Worm (Caenorhabditis elegans) whole organism, L1 larva: ENCODE measurements around the gene Y44A6D.6.

Experiments
- C04F5.9 ChIP-seq: sonication (generic microtip); optimal IDR thresholded peaks from 2 replicates; lab custom pipeline; 2016; ENCODE audit warnings: missing genetic modification characterization, missing compliant biosample characterization
- C34B4.2 ChIP-seq: sonication (generic microtip); optimal IDR thresholded peaks from 2 replicates; lab custom pipeline; 2017; ENCODE audit warnings: mild to moderate bottlenecking, missing genetic modification characterization, missing compliant biosample characterization
- F16B12.6 ChIP-seq: fragments of 150-350 bp; optimal IDR thresholded peaks from 2 replicates; lab custom pipeline; 2014; ENCODE audit warnings: missing biosample characterization, missing genetic modification characterization
- aha-1 ChIP-seq: fragments of 150-350 bp; optimal IDR thresholded peaks from 2 replicates; lab custom pipeline; 2014; ENCODE audit warnings: missing biosample characterization, missing genetic modification characterization
- alr-1 ChIP-seq: fragments of 200-800 bp; sonication (Bioruptor generic); optimal IDR thresholded peaks from 2 replicates; lab custom pipeline; 2018; ENCODE audit warnings: borderline replicate concordance, mild to moderate bottlenecking, missing genetic modification characterization, missing compliant biosample characterization
- blmp-1 ChIP-seq: fragments of 150-350 bp; optimal IDR thresholded peaks from 2 replicates; lab custom pipeline; 2014; ENCODE audit warnings: missing biosample characterization, missing genetic modification characterization
- ceh-63 ChIP-seq: fragments of 200-800 bp; sonication (Bioruptor generic); optimal IDR thresholded peaks from 2 replicates; lab custom pipeline; 2018; ENCODE audit warnings: mild to moderate bottlenecking, missing genetic modification characterization, missing compliant biosample characterization
- ceh-8 ChIP-seq: fragments of 200-800 bp; sonication (Bioruptor generic); optimal IDR thresholded peaks from 2 replicates; lab custom pipeline; 2018; ENCODE audit warnings: mild to moderate bottlenecking, missing genetic modification characterization, moderate library complexity, missing compliant biosample characterization
- ceh-82 ChIP-seq, 3 experiments: fragments of 150-350 bp in 1 of 3; sonication (generic microtip) in 2 of 3; optimal IDR thresholded peaks; 2 replicates each; lab custom pipeline; 2014 to 2017; ENCODE audit warnings: missing biosample characterization in 3 of 3, missing genetic modification characterization in 3 of 3
- ceh-88 ChIP-seq: fragments of 200-800 bp; sonication (Bioruptor generic); IDR thresholded peaks from 2 replicates; pipeline ENCODE4 v1.3.6; 2022; ENCODE audit warnings: missing genetic modification characterization, missing compliant biosample characterization
- ceh-90 ChIP-seq: sonication (generic microtip); optimal IDR thresholded peaks from 2 replicates; lab custom pipeline; 2016; ENCODE audit warnings: missing genetic modification characterization, missing compliant biosample characterization
- ces-1 ChIP-seq: fragments of 150-350 bp; optimal IDR thresholded peaks from 2 replicates; lab custom pipeline; 2014; ENCODE audit warnings: missing biosample characterization, missing genetic modification reagents, missing genetic modification characterization
- dsc-1 ChIP-seq: sonication (generic microtip); optimal IDR thresholded peaks from 2 replicates; lab custom pipeline; 2016; ENCODE audit warnings: mild to moderate bottlenecking, missing genetic modification characterization, missing compliant biosample characterization
- efl-3 ChIP-seq: fragments of 200-800 bp; sonication (Bioruptor generic); optimal IDR thresholded peaks from 2 replicates; lab custom pipeline; 2018; ENCODE audit warnings: mild to moderate bottlenecking, missing genetic modification characterization, missing compliant biosample characterization
- egl-27 ChIP-seq, 2 experiments: fragments of 150-350 bp in 1 of 2; sonication (generic microtip); optimal IDR thresholded peaks; 3 replicates each; lab custom pipeline; 2017 to 2018; ENCODE audit warnings: missing biosample characterization in 2 of 2, missing genetic modification characterization in 2 of 2, missing genetic modification reagents in 2 of 2
- ets-5 ChIP-seq: fragments of 200-800 bp; sonication (Bioruptor generic); IDR thresholded peaks from 2 replicates; pipeline ENCODE4 v1.3.6; 2022; ENCODE audit warnings: missing genetic modification characterization, missing compliant biosample characterization
- grh-1 ChIP-seq: fragments of 200-800 bp; sonication (Bioruptor generic); IDR thresholded peaks from 2 replicates; pipeline ENCODE4 v1.3.6; 2022; ENCODE audit warnings: missing genetic modification reagents, missing genetic modification characterization, missing compliant biosample characterization
- irx-1 ChIP-seq: sonication (generic microtip); optimal IDR thresholded peaks from 2 replicates; lab custom pipeline; 2016; ENCODE audit warnings: missing genetic modification characterization, missing compliant biosample characterization
- isw-1 ChIP-seq: fragments of 200-800 bp; sonication (Bioruptor generic); IDR thresholded peaks from 2 replicates; pipeline ENCODE4 v1.3.6; 2022; ENCODE audit warnings: missing genetic modification characterization, missing compliant biosample characterization
- lin-13 ChIP-seq: fragments of 150-350 bp; optimal IDR thresholded peaks from 2 replicates; lab custom pipeline; 2014; ENCODE audit warnings: missing biosample characterization, missing genetic modification reagents, missing genetic modification characterization
- lin-14 ChIP-seq: fragments of 200-800 bp; sonication (Bioruptor generic); optimal IDR thresholded peaks from 2 replicates; lab custom pipeline; 2018; ENCODE audit warnings: mild to moderate bottlenecking, missing genetic modification characterization, moderate library complexity, missing compliant biosample characterization
- lin-15B ChIP-seq: fragments of 150-350 bp; sonication (generic microtip); optimal IDR thresholded peaks from 3 replicates; lab custom pipeline; 2014; ENCODE audit warnings: missing biosample characterization, missing genetic modification characterization
- lin-35 ChIP-seq, 2 experiments: fragments of 150-350 bp; optimal IDR thresholded peaks; 2 replicates each; lab custom pipeline; 2014; ENCODE audit warnings: missing biosample characterization in 2 of 2, missing genetic modification characterization in 2 of 2, missing genetic modification reagents in 2 of 2
- lir-3 ChIP-seq: sonication (generic microtip); optimal IDR thresholded peaks from 2 replicates; lab custom pipeline; 2016; ENCODE audit warnings: mild to moderate bottlenecking, missing genetic modification characterization, moderate library complexity, missing compliant biosample characterization; ENCODE audit not compliant: poor library complexity
- mab-9 ChIP-seq: fragments of 200-800 bp; sonication (Bioruptor generic); IDR thresholded peaks from 2 replicates; pipeline ENCODE4 v1.3.6; 2022; ENCODE audit warnings: missing genetic modification reagents, missing genetic modification characterization, missing compliant biosample characterization
- mef-2 ChIP-seq: fragments of 150-350 bp; optimal IDR thresholded peaks from 2 replicates; lab custom pipeline; 2014; ENCODE audit warnings: missing biosample characterization, missing genetic modification characterization
- mep-1 ChIP-seq: fragments of 150-350 bp; optimal IDR thresholded peaks from 2 replicates; lab custom pipeline; 2014; ENCODE audit warnings: missing biosample characterization, missing genetic modification characterization
- nhr-11 ChIP-seq: fragments of 150-350 bp; optimal IDR thresholded peaks from 2 replicates; lab custom pipeline; 2014; ENCODE audit warnings: missing biosample characterization, missing genetic modification characterization
- nhr-12 ChIP-seq: sonication (generic microtip); optimal IDR thresholded peaks from 2 replicates; lab custom pipeline; 2017; ENCODE audit warnings: missing biosample characterization, missing genetic modification characterization
- nhr-19 ChIP-seq: fragments of 200-800 bp; sonication (Bioruptor generic); conservative IDR thresholded peaks from 2 replicates; pipeline ENCODE4 v1.3.6; 2022; ENCODE audit warnings: missing genetic modification characterization, missing compliant biosample characterization
- nhr-20 ChIP-seq: sonication (generic microtip); optimal IDR thresholded peaks from 2 replicates; lab custom pipeline; 2016; ENCODE audit warnings: mild to moderate bottlenecking, missing genetic modification characterization, missing compliant biosample characterization
- nhr-237 ChIP-seq: fragments of 150-350 bp; optimal IDR thresholded peaks from 2 replicates; lab custom pipeline; 2014; ENCODE audit warnings: missing biosample characterization, missing genetic modification characterization
- nhr-47 ChIP-seq: sonication (generic microtip); optimal IDR thresholded peaks from 2 replicates; lab custom pipeline; 2016; ENCODE audit warnings: mild to moderate bottlenecking, missing genetic modification characterization, moderate library complexity, missing compliant biosample characterization
- nhr-76 ChIP-seq: sonication (generic microtip); optimal IDR thresholded peaks from 2 replicates; lab custom pipeline; 2017; ENCODE audit warnings: missing biosample characterization, missing genetic modification characterization
- nhr-77 ChIP-seq: fragments of 150-350 bp; optimal IDR thresholded peaks from 2 replicates; lab custom pipeline; 2014; ENCODE audit warnings: missing biosample characterization, missing genetic modification characterization
- nhr-84 ChIP-seq: sonication (generic microtip); optimal IDR thresholded peaks from 2 replicates; lab custom pipeline; 2017; ENCODE audit warnings: missing biosample characterization, missing genetic modification characterization
- nhr-85 ChIP-seq: sonication (generic microtip); peaks from one replicate; lab custom pipeline; 2016; ENCODE audit warnings: missing genetic modification characterization, inconsistent platforms, missing compliant biosample characterization
- nhr-90 ChIP-seq: sonication (generic microtip); optimal IDR thresholded peaks from 2 replicates; lab custom pipeline; 2016; ENCODE audit warnings: mild to moderate bottlenecking, missing genetic modification characterization, missing compliant biosample characterization; ENCODE audit not compliant: poor library complexity
- pax-3 ChIP-seq: fragments of 200-800 bp; sonication (Bioruptor generic); optimal IDR thresholded peaks from 2 replicates; lab custom pipeline; 2018; ENCODE audit warnings: mild to moderate bottlenecking, missing genetic modification characterization, moderate library complexity, missing compliant biosample characterization
- skn-1 ChIP-seq: fragments of 150-350 bp; optimal IDR thresholded peaks from 2 replicates; lab custom pipeline; 2014; ENCODE audit warnings: missing biosample characterization, missing genetic modification characterization
- sptf-1 ChIP-seq: fragments of 150-350 bp; optimal IDR thresholded peaks from 2 replicates; lab custom pipeline; 2014; ENCODE audit warnings: missing biosample characterization, missing genetic modification characterization
- sup-37 ChIP-seq: fragments of 200-800 bp; sonication (Bioruptor generic); optimal IDR thresholded peaks from 2 replicates; lab custom pipeline; 2018; ENCODE audit warnings: mild to moderate bottlenecking, missing genetic modification characterization, missing compliant biosample characterization
- unc-130 ChIP-seq: fragments of 150-350 bp; optimal IDR thresholded peaks from 2 replicates; lab custom pipeline; 2017; ENCODE audit warnings: missing biosample characterization, missing genetic modification characterization, inconsistent platforms
- unc-30 ChIP-seq: sonication (generic microtip); optimal IDR thresholded peaks from 2 replicates; lab custom pipeline; 2017; ENCODE audit warnings: missing biosample characterization, missing genetic modification characterization
- unc-62 ChIP-seq: fragments of 150-350 bp; optimal IDR thresholded peaks from 2 replicates; lab custom pipeline; 2014; ENCODE audit warnings: missing biosample characterization, missing genetic modification reagents, missing genetic modification characterization
- unc-86 ChIP-seq: sonication (generic microtip); optimal IDR thresholded peaks from 2 replicates; lab custom pipeline; 2016; ENCODE audit warnings: missing genetic modification characterization, missing compliant biosample characterization
- unc-98 ChIP-seq: fragments of 200-800 bp; sonication (Bioruptor generic); IDR thresholded peaks from 2 replicates; pipeline ENCODE4 v1.3.6; 2022; ENCODE audit warnings: missing genetic modification characterization, missing compliant biosample characterization
- vab-15 ChIP-seq: sonication (generic microtip); optimal IDR thresholded peaks from 2 replicates; lab custom pipeline; 2017; ENCODE audit warnings: missing genotype, mild to moderate bottlenecking, missing genetic modification characterization, missing compliant biosample characterization
- xbp-1 ChIP-seq: sonication (generic microtip); optimal IDR thresholded peaks from 2 replicates; lab custom pipeline; 2016; ENCODE audit warnings: missing genetic modification characterization, missing compliant biosample characterization
- zag-1 ChIP-seq: fragments of 150-350 bp; optimal IDR thresholded peaks from 2 replicates; lab custom pipeline; 2014; ENCODE audit warnings: missing biosample characterization, missing genetic modification characterization
- zip-4 ChIP-seq: fragments of 200-800 bp; sonication (Bioruptor generic); optimal IDR thresholded peaks from 2 replicates; lab custom pipeline; 2018; ENCODE audit warnings: mild to moderate bottlenecking, missing genetic modification characterization, moderate library complexity, missing compliant biosample characterization
- ztf-4 ChIP-seq: fragments of 150-350 bp; optimal IDR thresholded peaks from 2 replicates; lab custom pipeline; 2014; ENCODE audit warnings: missing biosample characterization, missing genetic modification characterization

Gene Y44A6D.6

ce11 chrV:20845524-20846208, 38.5 kb downstream of the Y44A6D.6 start, which contains the start of the genes F31D4.2 and fkb-6 (continued):
- peak; percentile 85 for TF ChIP-seq nhr-85
- no peak for TF ChIP-seq blmp-1
- no peak for TF ChIP-seq mef-2
- peak; percentile 66 for TF ChIP-seq lin-13
- no peak for TF ChIP-seq unc-30 (tag; lab: Kevin White, UChicago)
- TF ChIP-seq nhr-84 (tag; lab: Kevin White, UChicago): no peak
- TF ChIP-seq ceh-88: no peak
- TF ChIP-seq nhr-47: peak; percentile 88
- TF ChIP-seq skn-1 (tag; lab: Kevin White, UChicago): no peak
- peak; percentile 74 to 85 for TF ChIP-seq lin-35 (GFP tag; optimal IDR thresholded peaks at IDR 0.05; lab: Kevin White, UChicago)
- TF ChIP-seq unc-130 (tag; lab: Kevin White, UChicago): peak; percentile 91
- TF ChIP-seq mab-9 (GFP tag; lab: Robert Waterston, UW): peak; percentile 57; the same call in 1 of the 2 replicates
- no peak for TF ChIP-seq lir-3 (tag; lab: Kevin White, UChicago)
- TF ChIP-seq dsc-1: peak; percentile 77
- TF ChIP-seq nhr-19 (GFP tag; lab: Robert Waterston, UW): peak; percentile 84
- no peak for TF ChIP-seq nhr-11 (tag; lab: Kevin White, UChicago)
- TF ChIP-seq ceh-8: peak; percentile 20
- peak; percentile 73 for TF ChIP-seq nhr-90 (tag; lab: Kevin White, UChicago)
- TF ChIP-seq F16B12.6 (tag; lab: Kevin White, UChicago): peak; percentile 98
- no peak for TF ChIP-seq nhr-12 (tag; lab: Kevin White, UChicago)
- TF ChIP-seq isw-1 (GFP tag; lab: Robert Waterston, UW): peak; percentile 73
- TF ChIP-seq ceh-63: no peak
- TF ChIP-seq unc-86: peak; percentile 78
- peak; percentile 75 for TF ChIP-seq nhr-77 (tag; lab: Kevin White, UChicago)
- no peak for TF ChIP-seq zag-1 (tag; lab: Kevin White, UChicago)
- no peak for TF ChIP-seq unc-98 (GFP tag; lab: Robert Waterston, UW)
- TF ChIP-seq mep-1 (tag; lab: Kevin White, UChicago): peak; percentile 87
- TF ChIP-seq alr-1: no peak
- TF ChIP-seq egl-27 (tag; optimal IDR thresholded peaks at IDR 0.05; lab: Kevin White, UChicago): no peak
- no peak for TF ChIP-seq ces-1 (GFP tag; lab: Kevin White, UChicago)
- TF ChIP-seq aha-1: peak; percentile 35
- TF ChIP-seq sup-37: no peak
- TF ChIP-seq lin-15B (tag; lab: Kevin White, UChicago): peak; percentile 25
- TF ChIP-seq unc-62 (GFP tag; lab: Kevin White, UChicago): no peak
- peak; percentile 25 for TF ChIP-seq vab-15 (tag; lab: Kevin White, UChicago)
- TF ChIP-seq ets-5 (GFP tag; lab: Robert Waterston, UW): no peak
- peak; percentile 75 for TF ChIP-seq irx-1 (tag; lab: Kevin White, UChicago)
- peak; percentile 52 for TF ChIP-seq zip-4 (GFP tag; lab: Kevin White, UChicago)
- peak; percentile 66 for TF ChIP-seq pax-3 (tag; lab: Kevin White, UChicago)
- TF ChIP-seq ztf-4: peak; percentile 51
- TF ChIP-seq ceh-82 (tag; optimal IDR thresholded peaks at IDR 0.05; lab: Kevin White, UChicago): peak; percentile 71 to 84 (median 77)
- TF ChIP-seq ceh-90 (tag; lab: Kevin White, UChicago): peak; percentile 19
- TF ChIP-seq grh-1 (GFP tag; lab: Robert Waterston, UW): peak; percentile 38; the same call in 1 of the 2 replicates
- TF ChIP-seq C04F5.9 (tag; lab: Kevin White, UChicago): no peak
- no peak for TF ChIP-seq nhr-76 (tag; lab: Kevin White, UChicago)
- no peak for TF ChIP-seq C34B4.2 (tag; lab: Kevin White, UChicago)
- TF ChIP-seq xbp-1 (tag; lab: Kevin White, UChicago): peak; percentile 76
- TF ChIP-seq lin-14: no peak
- no peak for TF ChIP-seq sptf-1 (tag; lab: Kevin White, UChicago)
- TF ChIP-seq nhr-237 (tag; lab: Kevin White, UChicago): peak; percentile 2
- TF ChIP-seq efl-3: no peak
- peak; percentile 85 for TF ChIP-seq nhr-20 (tag; lab: Kevin White, UChicago)
